Worm (Caenorhabditis elegans): ENCODE measurements around the gene srxa-9.

DNA sequence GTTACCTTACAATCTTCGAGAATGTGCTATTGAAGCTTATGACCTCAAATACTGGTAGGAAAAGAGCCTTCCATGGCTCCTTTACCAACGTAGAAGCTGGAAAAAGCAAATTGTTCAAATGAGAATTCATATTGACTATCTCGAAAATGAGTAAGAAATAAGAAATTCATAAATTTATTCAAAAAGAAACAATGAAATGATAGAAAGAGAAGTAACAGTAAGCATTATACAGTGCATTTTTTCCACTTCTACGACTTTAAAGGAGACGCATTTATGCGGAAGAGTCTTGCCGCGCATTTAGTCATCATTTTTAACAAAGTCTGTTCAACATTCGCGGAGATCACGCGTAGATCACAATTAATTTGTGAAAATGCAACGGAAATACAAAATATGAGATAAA is 48.2 kb downstream of the srxa-9 start, which contains the start of gene Y7A5A.10:
- TF ChIP-seq ama-1 (optimal IDR thresholded peaks at IDR 0.05) = no peak
- TF ChIP-seq nhr-19 (GFP tag; conservative IDR thresholded peaks at IDR 0.05) = no peak

All from whole organism, L1 larva.